Worm (Caenorhabditis elegans): Measurements from ENCODE around the gene gcy-8.

Gene gcy-8

ce11 chrIV:7902221-7902904 is 25.6 kb upstream of the gcy-8 start, which contains the start of gene arp-11 (continued):
- TF ChIP-seq rnt-1 (tag; optimal IDR thresholded peaks at IDR 0.05), result peak; percentile 55
- TF ChIP-seq fos-1 (tag; optimal IDR thresholded peaks at IDR 0.05), result peak; percentile 21
- TF ChIP-seq zag-1 (tag; optimal IDR thresholded peaks at IDR 0.05), result no peak
- peak; percentile 86 for TF ChIP-seq lin-14 (GFP tag; optimal IDR thresholded peaks at IDR 0.05)
- peak; percentile 42 for TF ChIP-seq lin-13 (GFP tag; optimal IDR thresholded peaks at IDR 0.05)
- peak; percentile 22 for TF ChIP-seq nhr-85 (tag)
- peak; percentile 46 for TF ChIP-seq unc-86 (tag; optimal IDR thresholded peaks at IDR 0.05)
- no peak for TF ChIP-seq egl-27 (tag; optimal IDR thresholded peaks at IDR 0.05)
- TF ChIP-seq fkh-4 (tag; optimal IDR thresholded peaks at IDR 0.05; ENCODE audit: borderline replicate concordance), result no peak
- peak in 1 of 2 experiments; percentile 71 for TF ChIP-seq mdl-1 (tag; optimal IDR thresholded peaks at IDR 0.05)
- TF ChIP-seq unc-130 (tag; optimal IDR thresholded peaks at IDR 0.05), result peak; percentile 77
- no peak for TF ChIP-seq pag-3 (tag; optimal IDR thresholded peaks at IDR 0.05; ENCODE audit: borderline replicate concordance, insufficient read depth)
- TF ChIP-seq efl-3 (GFP tag; optimal IDR thresholded peaks at IDR 0.05), result no peak
- TF ChIP-seq sup-37 (GFP tag; optimal IDR thresholded peaks at IDR 0.05), result no peak
- TF ChIP-seq isw-1 (GFP tag; IDR thresholded peaks at IDR 0.05), result peak; percentile 36
- TF ChIP-seq nhr-11 (tag; optimal IDR thresholded peaks at IDR 0.05), result no peak
- no peak for TF ChIP-seq ceh-90 (tag; optimal IDR thresholded peaks at IDR 0.05)
- no peak for TF ChIP-seq zip-4 (GFP tag; optimal IDR thresholded peaks at IDR 0.05)
- TF ChIP-seq aly-2 (tag; optimal IDR thresholded peaks at IDR 0.05), result no peak
- TF ChIP-seq mef-2 (tag; optimal IDR thresholded peaks at IDR 0.05), result peak; percentile 57
- TF ChIP-seq snpc-4 (tag; optimal IDR thresholded peaks at IDR 0.05), result peak; percentile 47
- peak; percentile 63 for TF ChIP-seq dsc-1 (tag; optimal IDR thresholded peaks at IDR 0.05)
- TF ChIP-seq nhr-12 (tag; optimal IDR thresholded peaks at IDR 0.05), result no peak
- TF ChIP-seq unc-30 (tag; optimal IDR thresholded peaks at IDR 0.05), result no peak
- no peak for TF ChIP-seq Y116A8C.19 (tag; optimal IDR thresholded peaks at IDR 0.05; ENCODE audit: borderline replicate concordance)
- no peak for TF ChIP-seq unc-62 (GFP tag; optimal IDR thresholded peaks at IDR 0.05)
- TF ChIP-seq tlp-1 (tag; optimal IDR thresholded peaks at IDR 0.05), result no peak
- peak; percentile 74 for TF ChIP-seq nhr-47 (tag; optimal IDR thresholded peaks at IDR 0.05)
- no peak for TF ChIP-seq hpl-2 (GFP tag; optimal IDR thresholded peaks at IDR 0.05)
- TF ChIP-seq nhr-76 (tag; optimal IDR thresholded peaks at IDR 0.05), result no peak
- TF ChIP-seq skn-1 (tag; optimal IDR thresholded peaks at IDR 0.05), result peak; percentile 70
- no peak for TF ChIP-seq pqm-1 (tag; optimal IDR thresholded peaks at IDR 0.05)
- TF ChIP-seq lin-15B (tag; optimal IDR thresholded peaks at IDR 0.05), result peak; percentile 5
- TF ChIP-seq sptf-1 (tag; optimal IDR thresholded peaks at IDR 0.05), result no peak
- peak; percentile 85 for TF ChIP-seq mep-1 (tag; optimal IDR thresholded peaks at IDR 0.05)
- no peak for TF ChIP-seq sox-4 (tag; optimal IDR thresholded peaks at IDR 0.05)
- TF ChIP-seq nhr-84 (tag; optimal IDR thresholded peaks at IDR 0.05), result no peak
- peak; percentile 79 for TF ChIP-seq nhr-20 (tag; optimal IDR thresholded peaks at IDR 0.05)
- TF ChIP-seq vab-15 (tag; optimal IDR thresholded peaks at IDR 0.05), result no peak
- peak; percentile 94 for TF ChIP-seq F16B12.6 (tag; optimal IDR thresholded peaks at IDR 0.05)
- no peak for TF ChIP-seq ces-1 (GFP tag; optimal IDR thresholded peaks at IDR 0.05)
- TF ChIP-seq irx-1 (tag; optimal IDR thresholded peaks at IDR 0.05), result no peak

ce11 chrIV:7903359-7903758 is 24.6 kb upstream of the gcy-8 start, which contains the start of gene C49H3.6:
Gene C49H3.6, plus strand, starts transcription at chrIV:7903738.
- TF ChIP-seq unc-62 (GFP tag; optimal IDR thresholded peaks at IDR 0.05) (no peak), lin-14 (GFP tag; optimal IDR thresholded peaks at IDR 0.05) (peak; percentile 79), aly-2 (tag; optimal IDR thresholded peaks at IDR 0.05) (no peak), unc-86 (tag; optimal IDR thresholded peaks at IDR 0.05) (no peak), nhr-71 (tag; optimal IDR thresholded peaks at IDR 0.05) (peak; percentile 55), ztf-4 (tag; optimal IDR thresholded peaks at IDR 0.05) (peak; percentile 5), xbp-1 (tag; optimal IDR thresholded peaks at IDR 0.05) (peak; percentile 5), nhr-28 (tag; optimal IDR thresholded peaks at IDR 0.05) (no peak), mab-9 (GFP tag; IDR thresholded peaks at IDR 0.05) (no peak), lir-3 (tag; optimal IDR thresholded peaks at IDR 0.05; ENCODE audit: poor library complexity) (peak; percentile 3), lsy-2 (tag; optimal IDR thresholded peaks at IDR 0.05) (peak in 1 of 2 experiments; percentile 72), ceh-88 (GFP tag; IDR thresholded peaks at IDR 0.05) (0 out of 2 replicates have a peak, but pooled peaks have one; percentile 24), vab-15 (tag; optimal IDR thresholded peaks at IDR 0.05) (no peak), efl-1 (optimal IDR thresholded peaks at IDR 0.05) (peak; percentile 24 to 26), efl-1 (GFP tag; optimal IDR thresholded peaks at IDR 0.05 in 1 of 2) (no peak), hpl-2 (GFP tag; optimal IDR thresholded peaks at IDR 0.05) (no peak), F16B12.6 (tag; optimal IDR thresholded peaks at IDR 0.05) (peak; percentile 13), egl-13 (tag; optimal IDR thresholded peaks at IDR 0.05) (no peak), jun-1 (tag; optimal IDR thresholded peaks at IDR 0.05) (no peak), rnt-1 (tag; optimal IDR thresholded peaks at IDR 0.05) (peak; percentile 42)
